Worm (Caenorhabditis elegans): ENCODE results near the gene fbxa-115.
A peak's percentile ranks its signal among the peaks of the same experiment; 100 is the strongest.

fbxa-115 gene

DNA sequence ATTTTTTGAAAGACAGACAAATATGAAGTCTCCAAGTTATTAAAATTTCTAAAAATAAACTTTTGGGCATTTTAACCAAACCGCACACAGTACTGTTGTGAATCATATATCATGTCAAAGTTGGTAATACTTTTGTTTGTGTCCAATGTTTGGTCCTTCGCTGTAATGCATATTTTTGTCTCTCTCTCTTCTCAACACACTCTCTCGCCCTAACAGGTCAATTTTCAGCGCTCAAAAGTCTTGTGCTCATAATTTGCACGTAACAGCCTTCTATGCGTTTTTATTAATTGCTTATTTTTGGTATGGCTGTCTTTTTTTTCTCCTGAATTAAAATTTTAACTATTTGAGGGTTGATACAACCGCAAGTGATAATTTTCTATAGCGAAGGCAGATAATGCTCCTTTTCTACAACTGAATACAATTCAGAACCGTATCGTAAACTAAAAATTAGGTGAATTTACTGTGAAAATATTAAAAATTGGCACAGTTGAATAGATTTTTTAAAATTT is 30.1 kb downstream of the fbxa-115 start:
- no peak for TF ChIP-seq skn-1 (tag; optimal IDR thresholded peaks at IDR 0.05)
- TF ChIP-seq zip-11 (GFP tag; IDR thresholded peaks at IDR 0.05) = no peak
- TF ChIP-seq dmd-8 (GFP tag; IDR thresholded peaks at IDR 0.05) = 0 out of 2 replicates have a peak, but pooled peaks have one; percentile 14
- no peak for TF ChIP-seq ceh-32 (tag; optimal IDR thresholded peaks at IDR 0.05; ENCODE audit: poor library complexity)
- peak; percentile 44 for TF ChIP-seq nhr-48 (tag; optimal IDR thresholded peaks at IDR 0.05)
- 0 out of 2 replicates have a peak, but pooled peaks have one; percentile 40 for TF ChIP-seq nhr-42 (GFP tag; IDR thresholded peaks at IDR 0.05)
- TF ChIP-seq nhr-10 (tag; optimal IDR thresholded peaks at IDR 0.05) = no peak
- no peak for TF ChIP-seq spr-3 (GFP tag; optimal IDR thresholded peaks at IDR 0.05)
- TF ChIP-seq F26F4.8 (GFP tag; conservative IDR thresholded peaks at IDR 0.05) = no peak
- peak; percentile 33 for TF ChIP-seq nhr-102 (tag; optimal IDR thresholded peaks at IDR 0.05)
- no peak for TF ChIP-seq F49E8.2 (tag; optimal IDR thresholded peaks at IDR 0.05; ENCODE audit: borderline replicate concordance)
- peak; percentile 79 for TF ChIP-seq aha-1 (tag)
- no peak for TF ChIP-seq ZK337.2 (GFP tag; IDR thresholded peaks at IDR 0.05)
- no peak for TF ChIP-seq duxl-1 (tag; optimal IDR thresholded peaks at IDR 0.05; ENCODE audit: poor library complexity)
- TF ChIP-seq jun-1 (tag; optimal IDR thresholded peaks at IDR 0.05) = peak; percentile 11
- TF ChIP-seq hif-1 (tag; optimal IDR thresholded peaks at IDR 0.05) = peak in 1 of 2 experiments; percentile 76
- TF ChIP-seq unc-62 (GFP tag; optimal IDR thresholded peaks at IDR 0.05 in 1 of 2) = peak in 1 of 2 experiments; percentile 56
- TF ChIP-seq unc-62 (tag; optimal IDR thresholded peaks at IDR 0.05) = no peak
- TF ChIP-seq nhr-6 (tag; optimal IDR thresholded peaks at IDR 0.05) = no peak

DNA sequence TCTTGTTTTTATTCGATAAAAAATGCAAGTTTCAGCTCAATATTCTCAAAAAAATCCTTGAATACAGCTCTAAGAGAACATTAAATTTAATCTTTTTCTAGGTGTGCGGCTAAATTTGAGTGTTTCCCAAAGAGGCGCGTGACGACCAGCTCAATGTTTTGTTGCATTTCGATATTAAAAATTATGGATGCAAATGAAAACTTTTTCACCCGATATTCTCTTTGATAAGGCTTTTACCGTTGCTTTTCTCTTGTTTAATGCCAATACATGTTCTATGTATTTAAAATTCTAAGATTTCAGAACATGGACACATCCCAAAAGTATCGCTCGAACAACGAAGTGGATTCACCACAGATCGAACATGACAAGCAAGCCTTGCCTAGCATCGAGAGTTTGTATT is 33.7 kb downstream of the fbxa-115 start, which contains the start of gene F19B2.6:
Gene F19B2.6 (plus strand): TSS at position 301 of the 400 bp plus-strand sequence.
- TF ChIP-seq snpc-4 (tag; optimal IDR thresholded peaks at IDR 0.05) = no peak
- TF ChIP-seq aha-1 (tag) = no peak
- no peak for TF ChIP-seq unc-62 (GFP tag; optimal IDR thresholded peaks at IDR 0.05 in 1 of 2)
- TF ChIP-seq unc-62 (tag; optimal IDR thresholded peaks at IDR 0.05) = no peak
- no peak for TF ChIP-seq mxl-3 (GFP tag; optimal IDR thresholded peaks at IDR 0.05)
- TF ChIP-seq D1046.2 (GFP tag; IDR thresholded peaks at IDR 0.05) = no peak
- no peak for TF ChIP-seq hmg-1.1 (GFP tag; IDR thresholded peaks at IDR 0.05)
- no peak for TF ChIP-seq ceh-20 (GFP tag; IDR thresholded peaks at IDR 0.05)
- no peak for TF ChIP-seq egl-27 (tag; optimal IDR thresholded peaks at IDR 0.05)
- no peak for TF ChIP-seq attf-4 (tag; optimal IDR thresholded peaks at IDR 0.05)
- TF ChIP-seq tra-1 (GFP tag; IDR thresholded peaks at IDR 0.05) = no peak
- TF ChIP-seq nhr-111 (GFP tag; optimal IDR thresholded peaks at IDR 0.05) = no peak

DNA sequence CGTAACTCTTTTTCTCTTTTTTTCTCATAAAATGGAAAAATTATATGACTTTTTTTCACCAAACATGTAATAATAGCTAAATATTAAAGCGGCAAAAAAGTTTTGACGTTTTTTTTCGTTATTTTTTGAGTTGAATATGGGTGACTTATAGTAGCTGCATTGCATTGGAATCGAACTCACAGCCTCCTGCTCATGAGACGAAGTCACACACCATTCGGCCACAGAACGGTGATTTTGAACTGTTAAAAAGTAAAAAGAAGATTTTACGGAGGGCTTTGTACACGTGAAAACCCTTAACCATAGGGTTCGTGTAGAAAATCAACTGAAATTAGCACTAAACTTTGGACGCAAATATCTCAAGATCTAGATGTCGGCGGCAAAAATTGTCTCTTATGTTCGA is 40.1 kb downstream of the fbxa-115 start:
- TF ChIP-seq ceh-20 (GFP tag; IDR thresholded peaks at IDR 0.05) = no peak
- TF ChIP-seq ceh-44 (GFP tag; IDR thresholded peaks at IDR 0.05) = no peak
- TF ChIP-seq Y48G9A.11 (GFP tag; IDR thresholded peaks at IDR 0.05) = no peak
- no peak for TF ChIP-seq daf-19 (GFP tag; conservative IDR thresholded peaks at IDR 0.05)
- no peak for TF ChIP-seq set-16 (GFP tag; IDR thresholded peaks at IDR 0.05)
- no peak for TF ChIP-seq lin-15B (tag; optimal IDR thresholded peaks at IDR 0.05)
- no peak for TF ChIP-seq nhr-28 (tag; optimal IDR thresholded peaks at IDR 0.05)
- TF ChIP-seq tag-97 (GFP tag; IDR thresholded peaks at IDR 0.05) = no peak
- TF ChIP-seq Y75B8A.6 (GFP tag; IDR thresholded peaks at IDR 0.05) = no peak
- no peak for TF ChIP-seq nhr-41 (GFP tag; IDR thresholded peaks at IDR 0.05)
- no peak for TF ChIP-seq lin-1 (GFP tag; IDR thresholded peaks at IDR 0.05)
- TF ChIP-seq tra-1 (GFP tag; IDR thresholded peaks at IDR 0.05) = no peak
- no peak for TF ChIP-seq aly-2 (tag; optimal IDR thresholded peaks at IDR 0.05)
- TF ChIP-seq daf-12 (tag; optimal IDR thresholded peaks at IDR 0.05) = no peak
- TF ChIP-seq spr-3 (GFP tag; optimal IDR thresholded peaks at IDR 0.05) = no peak

Measured in whole organism, L4 larva.